Fruit fly (Drosophila melanogaster): Measurements from ENCODE around the gene GCS1.

GCS1 gene

DNA sequence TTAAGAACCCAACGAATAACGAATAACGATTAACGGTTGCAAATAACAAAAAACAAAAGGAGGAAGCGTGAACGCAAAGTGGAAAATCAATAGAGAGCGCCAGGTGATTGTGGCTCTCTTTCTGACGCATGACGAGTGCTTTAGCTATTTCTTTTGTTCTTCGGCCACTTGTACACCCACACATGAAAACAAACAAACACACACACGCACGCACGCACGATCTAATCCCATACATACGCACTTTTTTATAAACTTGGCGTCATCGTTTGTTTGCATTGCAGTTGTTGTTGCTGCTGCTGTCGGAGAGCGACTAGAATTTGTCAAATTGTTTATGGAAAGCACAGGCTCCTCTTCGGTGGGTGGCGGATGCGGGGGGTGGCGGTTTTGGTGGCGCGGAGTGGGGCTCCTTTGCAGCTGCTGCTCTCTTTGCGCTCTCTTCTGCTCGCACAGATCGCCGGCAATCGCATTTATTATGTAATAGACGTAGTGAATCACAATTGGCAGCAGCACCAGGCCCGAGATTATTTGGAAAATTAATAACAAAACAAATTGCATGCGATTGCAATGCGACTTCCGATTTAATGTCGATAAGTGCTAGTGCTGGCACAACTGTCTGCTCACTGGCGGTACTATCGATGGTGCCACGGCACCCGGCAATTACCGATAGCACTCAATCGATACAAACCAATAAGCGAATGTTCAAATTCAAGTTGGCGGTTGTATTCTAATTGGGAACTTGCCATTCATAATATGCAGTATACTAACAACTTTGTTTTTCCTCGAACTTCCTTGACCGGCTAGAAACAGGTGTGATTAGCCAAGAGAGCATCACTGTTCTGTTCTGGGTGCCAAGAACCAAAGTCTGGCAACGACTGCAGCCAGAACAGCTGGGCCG, 8.6 kb downstream of the GCS1 start (continued):
- no peak; the same call in 1 of the 2 replicates for TF ChIP-seq Adf1 (GFP tag; IDR thresholded peaks at IDR 0.05)
- TF ChIP-seq Blimp-1 (GFP tag; optimal IDR thresholded peaks at IDR 0.05): peak; percentile 17
- peak; percentile 74 for TF ChIP-seq Ets97D (GFP tag; optimal IDR thresholded peaks at IDR 0.05)

DNA sequence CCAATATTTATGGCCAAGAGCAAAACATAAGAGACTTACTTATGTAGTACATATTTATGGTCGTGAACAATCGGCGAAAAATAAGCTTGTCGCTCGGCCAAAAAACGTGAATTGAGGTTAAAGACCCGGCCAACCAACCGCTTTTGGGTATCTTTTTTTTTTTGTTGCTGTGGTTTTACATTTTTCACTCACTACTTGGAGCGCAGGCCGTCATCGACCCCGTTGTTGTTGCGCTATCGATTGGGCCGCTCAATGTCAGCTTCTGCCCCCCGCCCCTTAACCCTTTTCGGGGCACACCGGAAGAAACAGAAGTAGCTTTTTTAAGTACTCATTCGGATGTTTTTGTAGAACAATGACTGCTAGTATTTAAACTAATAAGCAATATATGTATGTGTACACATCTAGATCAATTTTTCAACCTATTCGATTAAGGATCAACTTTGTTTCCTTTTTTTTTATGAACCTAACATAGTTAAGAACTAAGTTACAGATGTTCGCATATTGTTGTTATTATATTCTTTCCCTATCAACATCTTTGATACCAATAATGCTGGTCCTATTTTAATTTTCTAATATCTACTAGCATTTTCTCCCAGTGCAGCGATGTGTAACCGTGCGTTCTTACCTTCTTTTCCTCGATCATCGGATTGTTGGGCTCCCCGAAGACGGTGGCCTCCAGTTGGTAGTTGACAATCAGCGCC, 9.6 kb downstream of the GCS1 start:
- TF ChIP-seq exex (tag; optimal IDR thresholded peaks at IDR 0.05): no peak
- peak; percentile 19 for TF ChIP-seq CG8359 (GFP tag; optimal IDR thresholded peaks at IDR 0.05; ENCODE audit: borderline replicate concordance)
- no peak for TF ChIP-seq CG8281 (tag; optimal IDR thresholded peaks at IDR 0.05)
- no peak; the same call in 1 of the 2 replicates for TF ChIP-seq CG32767 (GFP tag; IDR thresholded peaks at IDR 0.05)
- no peak for TF ChIP-seq Vsx1 (GFP tag; optimal IDR thresholded peaks at IDR 0.05)
- TF ChIP-seq sd (tag; optimal IDR thresholded peaks at IDR 0.05): no peak
- TF ChIP-seq Bgb (GFP tag; IDR thresholded peaks at IDR 0.05; ENCODE audit: partially characterized antibody): no peak
- TF ChIP-seq CG1603 (tag; optimal IDR thresholded peaks at IDR 0.05): no peak
- TF ChIP-seq Awh (GFP tag; IDR thresholded peaks at IDR 0.05): no peak
- TF ChIP-seq vvl (GFP tag; IDR thresholded peaks at IDR 0.05): peak; percentile 54
- TF ChIP-seq HmgD (GFP tag; optimal IDR thresholded peaks at IDR 0.05): no peak
- no peak for TF ChIP-seq CG14050 (GFP tag; IDR thresholded peaks at IDR 0.05)
- peak; percentile 59 for TF ChIP-seq Chrac-16 (GFP tag; optimal IDR thresholded peaks at IDR 0.05)
- peak; percentile 69 for TF ChIP-seq bcd (GFP tag; optimal IDR thresholded peaks at IDR 0.05)
- TF ChIP-seq vnd (GFP tag; IDR thresholded peaks at IDR 0.05; ENCODE audit: partially characterized antibody): no peak
- TF ChIP-seq CG6813 (GFP tag; optimal IDR thresholded peaks at IDR 0.05): peak; percentile 66
- peak; percentile 61 for TF ChIP-seq CG17359 (tag; optimal IDR thresholded peaks at IDR 0.05)
- no peak for TF ChIP-seq sug (tag; optimal IDR thresholded peaks at IDR 0.05)
- peak; percentile 44 for TF ChIP-seq CG2116 (GFP tag; optimal IDR thresholded peaks at IDR 0.05)
- TF ChIP-seq Lhr (GFP tag; optimal IDR thresholded peaks at IDR 0.05): no peak
- TF ChIP-seq nau (GFP tag; optimal IDR thresholded peaks at IDR 0.05): no peak
- TF ChIP-seq gem (tag; optimal IDR thresholded peaks at IDR 0.05): no peak
- peak; percentile 23; the same call in 1 of the 2 replicates for TF ChIP-seq CG4360 (GFP tag; IDR thresholded peaks at IDR 0.05)
- peak; percentile 85 for TF ChIP-seq Oli (tag; optimal IDR thresholded peaks at IDR 0.05)
- TF ChIP-seq CG11247 (GFP tag; IDR thresholded peaks at IDR 0.05): peak; percentile 6; the same call in 1 of the 2 replicates
- TF ChIP-seq CG10321 (GFP tag; IDR thresholded peaks at IDR 0.05): 0 out of 2 replicates have a peak, but pooled peaks have one; percentile 53
- peak; percentile 8 for TF ChIP-seq CG3065 (GFP tag; optimal IDR thresholded peaks at IDR 0.05)
- TF ChIP-seq psq (GFP tag; optimal IDR thresholded peaks at IDR 0.05): no peak
- peak in 1 of 3 experiments; percentile 76 for TF ChIP-seq lola (GFP tag; optimal IDR thresholded peaks at IDR 0.05)
- no peak for TF ChIP-seq CG5953 (GFP tag; IDR thresholded peaks at IDR 0.05)
- peak; percentile 82 for TF ChIP-seq phol (tag; optimal IDR thresholded peaks at IDR 0.05)
- TF ChIP-seq CG31365 (tag; optimal IDR thresholded peaks at IDR 0.05): no peak
- TF ChIP-seq Dip2 (GFP tag; IDR thresholded peaks at IDR 0.05): no peak
- peak; percentile 32 for TF ChIP-seq gro (GFP tag; optimal IDR thresholded peaks at IDR 0.05)
- no peak for TF ChIP-seq NFAT (GFP tag; IDR thresholded peaks at IDR 0.05)
- TF ChIP-seq Tbp (GFP tag; optimal IDR thresholded peaks at IDR 0.05): no peak
- TF ChIP-seq CG9727 (GFP tag; optimal IDR thresholded peaks at IDR 0.05): peak; percentile 79
- no peak for TF ChIP-seq Hr39 (optimal IDR thresholded peaks at IDR 0.05)
- peak; percentile 35 for TF ChIP-seq CG3163 (GFP tag; optimal IDR thresholded peaks at IDR 0.05)
- TF ChIP-seq CG1602 (GFP tag; optimal IDR thresholded peaks at IDR 0.05): peak; percentile 64
- peak; percentile 73 for TF ChIP-seq CG7786 (GFP tag; optimal IDR thresholded peaks at IDR 0.05)
- TF ChIP-seq CG11398 (GFP tag; optimal IDR thresholded peaks at IDR 0.05): peak; percentile 50
- TF ChIP-seq ham (GFP tag; IDR thresholded peaks at IDR 0.05): no peak
